Fruit fly (Drosophila melanogaster) whole organism, embryonic: Measurements from ENCODE around the gene Arpc1.

ENCODE experiments used
- BEAF-32 ChIP-seq: fragments of 200-800 bp; sonication (Bioruptor generic); optimal IDR thresholded peaks from 3 replicates; lab custom pipeline; 2017; ENCODE audit warnings: missing biosample characterization, missing genetic modification characterization, mild to moderate bottlenecking, moderate library complexity, missing genetic modification reagents
- Bteb2 ChIP-seq: fragments of 200-800 bp; sonication (Bioruptor generic); optimal IDR thresholded peaks from 2 replicates; lab custom pipeline; 2016; ENCODE audit warnings: missing biosample characterization, missing genetic modification characterization
- CG10321 ChIP-seq: fragments of 200-800 bp; sonication (Bioruptor generic); IDR thresholded peaks from 2 replicates; pipeline ENCODE4 v1.3.6; 2022; ENCODE audit warnings: missing biosample characterization, missing genetic modification characterization
- CG11085 ChIP-seq: fragments of 200-800 bp; sonication (Bioruptor generic); IDR thresholded peaks from 2 replicates; pipeline ENCODE4 v1.3.6; 2022; ENCODE audit warnings: missing biosample characterization, missing genetic modification characterization
- CG11695 ChIP-seq: fragments of 200-800 bp; sonication (Bioruptor generic); IDR thresholded peaks from 3 replicates; pipeline ENCODE4 v1.3.6; 2022; ENCODE audit warnings: missing biosample characterization, missing genetic modification characterization
- CG1233 ChIP-seq: fragments of 200-800 bp; sonication (Bioruptor generic); optimal IDR thresholded peaks from 4 replicates; lab custom pipeline; 2018; ENCODE audit warnings: missing biosample characterization, mild to moderate bottlenecking, missing genetic modification characterization
- CG13296 ChIP-seq: fragments of 200-800 bp; sonication (Bioruptor generic); optimal IDR thresholded peaks from 3 replicates; lab custom pipeline; 2018; ENCODE audit warnings: missing biosample characterization, mild to moderate bottlenecking, missing genetic modification characterization
- CG15073 ChIP-seq: fragments of 200-800 bp; sonication (Bioruptor generic); optimal IDR thresholded peaks from 2 replicates; lab custom pipeline; 2016; ENCODE audit warnings: missing biosample characterization, missing genetic modification characterization
- CG15601 ChIP-seq: fragments of 200-800 bp; sonication (Bioruptor generic); optimal IDR thresholded peaks from 3 replicates; lab custom pipeline; 2019; ENCODE audit warnings: missing biosample characterization, mild to moderate bottlenecking, missing genetic modification characterization, moderate library complexity
- CG16779 ChIP-seq: fragments of 200-800 bp; sonication (Bioruptor generic); IDR thresholded peaks from 2 replicates; pipeline ENCODE4 v1.3.6; 2022; ENCODE audit warnings: missing biosample characterization, missing genetic modification characterization
- CG2678 ChIP-seq: fragments of 200-800 bp; sonication (Bioruptor generic); optimal IDR thresholded peaks from 3 replicates; lab custom pipeline; 2019; ENCODE audit warnings: missing biosample characterization, mild to moderate bottlenecking, missing genetic modification characterization, moderate library complexity
- CG2889 ChIP-seq: fragments of 200-800 bp; sonication (Bioruptor generic); IDR thresholded peaks from 3 replicates; pipeline ENCODE4 v1.3.6; 2022; ENCODE audit warnings: missing biosample characterization, missing genetic modification characterization
- CG30020 ChIP-seq: fragments of 200-800 bp; optimal IDR thresholded peaks from 2 replicates; lab custom pipeline; 2019; ENCODE audit warnings: missing biosample characterization, mild to moderate bottlenecking, missing genetic modification characterization, moderate library complexity
- CG34376 ChIP-seq: fragments of 200-800 bp; sonication (Bioruptor generic); optimal IDR thresholded peaks from 2 replicates; lab custom pipeline; 2018; ENCODE audit warnings: missing biosample characterization, mild to moderate bottlenecking, missing genetic modification characterization
- CG4617 ChIP-seq: fragments of 200-800 bp; sonication (Bioruptor generic); optimal IDR thresholded peaks from 3 replicates; lab custom pipeline; 2016; ENCODE audit warnings: missing biosample characterization, missing genetic modification characterization, borderline replicate concordance
- CG6254 ChIP-seq: fragments of 200-800 bp; sonication (Bioruptor generic); optimal IDR thresholded peaks from 3 replicates; lab custom pipeline; 2017; ENCODE audit warnings: mild to moderate bottlenecking, missing biosample characterization, missing genetic modification reagents, missing genetic modification characterization
- CG7839 ChIP-seq: fragments of 200-800 bp; sonication (Bioruptor generic); optimal IDR thresholded peaks from 3 replicates; lab custom pipeline; 2018; ENCODE audit warnings: missing biosample characterization, mild to moderate bottlenecking, missing genetic modification characterization, moderate library complexity
- CG8944 ChIP-seq: fragments of 200-800 bp; sonication (Bioruptor generic); optimal IDR thresholded peaks from 3 replicates; lab custom pipeline; 2016; ENCODE audit warnings: missing biosample characterization, missing genetic modification characterization
- CG9727 ChIP-seq: fragments of 200-800 bp; sonication (Bioruptor generic); optimal IDR thresholded peaks from 3 replicates; lab custom pipeline; 2017; ENCODE audit warnings: missing biosample characterization, mild to moderate bottlenecking, missing genetic modification characterization
- CG9876 ChIP-seq: fragments of 200-800 bp; sonication (Bioruptor generic); optimal IDR thresholded peaks from 2 replicates; lab custom pipeline; 2016; ENCODE audit warnings: missing biosample characterization, missing genetic modification characterization
- CHES-1-like ChIP-seq: fragments of 200-800 bp; sonication (Bioruptor generic); optimal IDR thresholded peaks from 2 replicates; lab custom pipeline; 2016; ENCODE audit warnings: missing biosample characterization, missing genetic modification characterization
- D ChIP-seq, 2 experiments: fragments of 200-800 bp in 1 of 2; fragments of >200 bp in 1 of 2; sonication (Bioruptor generic) in 1 of 2; optimal IDR thresholded peaks; 2 replicates in 1 of 2; 3 replicates in 1 of 2; lab custom pipeline; 2017; ENCODE audit warnings: mild to moderate bottlenecking in 1 of 2, missing biosample characterization in 1 of 2, missing genetic modification characterization in 1 of 2, missing genetic modification reagents in 1 of 2
- Dref ChIP-seq: fragments of 200-800 bp; sonication (Bioruptor generic); IDR thresholded peaks from 2 replicates; pipeline ENCODE4 v1.3.6; 2022; ENCODE audit warnings: missing biosample characterization, missing genetic modification characterization
- Drgx ChIP-seq: fragments of 200-800 bp; sonication (Bioruptor generic); IDR thresholded peaks from 2 replicates; pipeline ENCODE4 v1.3.6; 2022; ENCODE audit warnings: missing biosample characterization, missing genetic modification characterization
- E2f1 ChIP-seq: fragments of 200-800 bp; sonication (Bioruptor generic); IDR thresholded peaks from 2 replicates; pipeline ENCODE4 v1.3.6; 2022; ENCODE audit warnings: missing biosample characterization, missing genetic modification characterization
- HLH4C ChIP-seq: fragments of 200-800 bp; sonication (Bioruptor generic); IDR thresholded peaks from 3 replicates; pipeline ENCODE4 v1.3.6; 2022; ENCODE audit warnings: missing biosample characterization, missing genetic modification characterization; ENCODE audit not compliant: partially characterized antibody
- Opbp ChIP-seq: fragments of 200-800 bp; sonication (Bioruptor generic); IDR thresholded peaks from 3 replicates; pipeline ENCODE4 v1.3.6; 2022; ENCODE audit warnings: missing biosample characterization, missing genetic modification characterization; ENCODE audit not compliant: partially characterized antibody
- Poxn ChIP-seq: fragments of 200-800 bp; sonication (Bioruptor generic); IDR thresholded peaks from 2 replicates; pipeline ENCODE4 v1.3.6; 2022; ENCODE audit warnings: missing biosample characterization, missing genetic modification characterization
- YL-1 ChIP-seq: fragments of 200-800 bp; sonication (Bioruptor generic); optimal IDR thresholded peaks from 3 replicates; lab custom pipeline; 2017; ENCODE audit warnings: missing biosample characterization, mild to moderate bottlenecking, missing genetic modification characterization
- ac ChIP-seq: fragments of 200-800 bp; sonication (Bioruptor generic); optimal IDR thresholded peaks from 3 replicates; lab custom pipeline; 2017; ENCODE audit warnings: missing biosample characterization, mild to moderate bottlenecking, missing genetic modification characterization
- az2 ChIP-seq: fragments of 200-800 bp; sonication (Bioruptor generic); optimal IDR thresholded peaks from 3 replicates; lab custom pipeline; 2016; ENCODE audit warnings: missing biosample characterization, missing genetic modification characterization
- croc ChIP-seq: fragments of 200-800 bp; sonication (Bioruptor generic); conservative IDR thresholded peaks from 3 replicates; pipeline ENCODE4 v1.3.6; 2022; ENCODE audit warnings: missing biosample characterization, missing genetic modification characterization
- ind ChIP-seq: fragments of 200-800 bp; sonication (Bioruptor generic); optimal IDR thresholded peaks from 3 replicates; lab custom pipeline; 2016; ENCODE audit warnings: missing biosample characterization, missing genetic modification characterization
- jing ChIP-seq: fragments of 200-800 bp; sonication (Bioruptor generic); optimal IDR thresholded peaks from 2 replicates; lab custom pipeline; 2018; ENCODE audit warnings: missing biosample characterization, mild to moderate bottlenecking, missing genetic modification characterization
- jumu ChIP-seq: fragments of 200-800 bp; sonication (Bioruptor generic); optimal IDR thresholded peaks from 3 replicates; lab custom pipeline; 2016; ENCODE audit warnings: missing biosample characterization, missing genetic modification characterization
- kni ChIP-seq: fragments of 200-800 bp; sonication (Bioruptor generic); optimal IDR thresholded peaks from 3 replicates; lab custom pipeline; 2017; ENCODE audit warnings: mild to moderate bottlenecking, missing biosample characterization, missing genetic modification reagents, missing genetic modification characterization
- knrl ChIP-seq: fragments of 200-800 bp; sonication (Bioruptor generic); IDR thresholded peaks from 3 replicates; pipeline ENCODE4 v1.3.6; 2022; ENCODE audit warnings: missing biosample characterization, missing genetic modification characterization; ENCODE audit not compliant: partially characterized antibody
- maf-S ChIP-seq: fragments of 200-800 bp; sonication (Bioruptor generic); optimal IDR thresholded peaks from 2 replicates; lab custom pipeline; 2016; ENCODE audit warnings: missing biosample characterization, missing genetic modification characterization
- nerfin-1 ChIP-seq: fragments of 200-800 bp; sonication (Bioruptor generic); optimal IDR thresholded peaks from 3 replicates; lab custom pipeline; 2019; ENCODE audit warnings: missing biosample characterization, mild to moderate bottlenecking, missing genetic modification characterization, moderate library complexity
- onecut ChIP-seq: fragments of 200-800 bp; sonication (Bioruptor generic); IDR thresholded peaks from 2 replicates; pipeline ENCODE4 v1.3.6; 2022; ENCODE audit warnings: missing biosample characterization, missing genetic modification characterization
- ro ChIP-seq: fragments of 200-800 bp; sonication (Bioruptor generic); IDR thresholded peaks from 2 replicates; pipeline ENCODE4 v1.3.6; 2022; ENCODE audit warnings: missing biosample characterization, missing genetic modification characterization
- sim ChIP-seq: fragments of 200-800 bp; sonication (Bioruptor generic); IDR thresholded peaks from 2 replicates; pipeline ENCODE4 v1.3.6; 2022; ENCODE audit warnings: missing biosample characterization, missing genetic modification characterization
- slp2 ChIP-seq: fragments of 200-800 bp; sonication (Bioruptor generic); optimal IDR thresholded peaks from 2 replicates; lab custom pipeline; 2016; ENCODE audit warnings: missing biosample characterization, missing genetic modification characterization
- ssp ChIP-seq: fragments of 200-800 bp; sonication (Bioruptor generic); IDR thresholded peaks from 2 replicates; pipeline ENCODE4 v1.3.6; 2022; ENCODE audit warnings: missing biosample characterization, missing genetic modification characterization
- tx ChIP-seq: fragments of 200-800 bp; sonication (Bioruptor generic); optimal IDR thresholded peaks from 2 replicates; lab custom pipeline; 2016; ENCODE audit warnings: missing biosample characterization, missing genetic modification characterization
- vnd ChIP-seq: fragments of 200-800 bp; sonication (Bioruptor generic); IDR thresholded peaks from 3 replicates; pipeline ENCODE4 v1.3.6; 2022; ENCODE audit warnings: missing biosample characterization, missing genetic modification characterization; ENCODE audit not compliant: partially characterized antibody
- wor ChIP-seq: fragments of 200-800 bp; sonication (Bioruptor generic); IDR thresholded peaks from 2 replicates; pipeline ENCODE4 v1.3.6; 2022; ENCODE audit warnings: missing biosample characterization, missing genetic modification characterization
- zfh1 ChIP-seq: fragments of 200-800 bp; sonication (Bioruptor generic); IDR thresholded peaks from 3 replicates; pipeline ENCODE4 v1.3.6; 2022; ENCODE audit warnings: missing biosample characterization, missing genetic modification characterization

The Arpc1 gene

DNA sequence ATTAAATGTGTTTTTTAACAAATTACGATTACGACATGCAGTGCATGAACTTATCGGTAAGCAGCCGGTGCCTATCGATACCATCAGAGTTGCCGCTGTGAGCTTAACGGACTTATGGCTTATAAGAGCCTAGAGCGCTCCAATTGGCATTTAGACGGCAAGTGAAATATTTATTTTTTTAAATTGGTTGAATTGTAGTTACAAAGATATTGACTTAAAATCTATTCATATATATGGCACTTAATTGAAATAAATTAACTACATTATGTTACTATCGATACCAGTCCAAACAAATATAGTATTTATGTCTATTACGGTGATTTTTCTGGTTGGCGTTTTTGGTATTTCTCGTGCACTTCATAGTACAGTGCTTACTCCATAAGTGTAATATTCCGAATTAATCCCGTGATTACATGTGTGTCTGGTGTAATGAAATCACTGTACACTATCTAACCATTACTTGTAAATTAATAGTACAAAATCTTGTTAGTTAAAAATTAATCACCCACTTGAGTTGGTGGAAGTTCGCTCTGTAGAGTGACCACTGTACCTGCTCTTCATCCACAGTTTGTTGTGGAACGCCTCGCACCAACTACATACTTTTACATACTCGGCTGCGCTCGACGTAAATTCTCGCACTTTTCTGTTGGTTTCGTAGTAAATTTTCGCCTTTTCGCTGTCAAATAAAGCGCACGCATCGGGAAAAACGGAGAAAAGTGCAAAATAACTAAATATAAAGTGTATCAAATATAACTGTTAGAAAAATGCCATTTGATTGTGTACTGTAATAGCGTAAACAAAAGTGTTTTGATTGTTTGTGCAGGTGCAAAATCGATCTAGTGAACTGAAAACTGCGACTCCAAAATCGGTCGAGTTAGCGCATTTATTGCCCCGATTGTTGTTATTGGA lies 5.7 kb upstream of the Arpc1 start, which contains the start of the genes mRpS23 and CenG1A (continued):
- peak; percentile 99 for TF ChIP-seq YL-1
- peak; percentile 70 for TF ChIP-seq Dref
- TF ChIP-seq kni (GFP tag; lab: Kevin White, UChicago): peak; percentile 94
- peak; percentile 100 for TF ChIP-seq E2f1 (GFP tag; lab: Robert Waterston, UW)
- TF ChIP-seq croc: peak; percentile 100
- peak; percentile 100 for TF ChIP-seq Bteb2 (GFP tag; lab: Kevin White, UChicago)
- peak; percentile 100 for TF ChIP-seq maf-S (GFP tag; lab: Kevin White, UChicago)
- peak; percentile 99 for TF ChIP-seq Poxn (GFP tag; lab: Robert Waterston, UW)
- TF ChIP-seq ssp: peak; percentile 97
- TF ChIP-seq CG11695 (GFP tag; lab: Robert Waterston, UW): peak; percentile 100
- peak; percentile 63 for TF ChIP-seq Opbp (GFP tag; lab: Robert Waterston, UW)
- TF ChIP-seq CG7839 (tag; lab: Kevin White, UChicago): peak; percentile 100
- peak; percentile 94 for TF ChIP-seq CG15073 (GFP tag; lab: Kevin White, UChicago)
- peak; percentile 100 for TF ChIP-seq jing (GFP tag; lab: Kevin White, UChicago)
- TF ChIP-seq CG13296: peak; percentile 100
- TF ChIP-seq nerfin-1 (tag; lab: Kevin White, UChicago): peak; percentile 100
- peak; percentile 99 for TF ChIP-seq CG34376 (GFP tag; lab: Kevin White, UChicago)
- peak; percentile 99 for TF ChIP-seq ac (GFP tag; lab: Kevin White, UChicago)
- peak; percentile 99 for TF ChIP-seq CG11085
- peak; percentile 100 for TF ChIP-seq zfh1 (GFP tag; lab: Robert Waterston, UW)
- TF ChIP-seq sim (GFP tag; lab: Robert Waterston, UW): peak; percentile 100
- peak; percentile 100 for TF ChIP-seq az2 (GFP tag; lab: Kevin White, UChicago)
- peak; percentile 99 for TF ChIP-seq ro (GFP tag; lab: Robert Waterston, UW)
- peak; percentile 100 for TF ChIP-seq ind (GFP tag; lab: Kevin White, UChicago)
- TF ChIP-seq CG4617 (GFP tag; lab: Kevin White, UChicago): peak; percentile 100
- peak; percentile 100 for TF ChIP-seq CG2889 (GFP tag; lab: Robert Waterston, UW)
- peak; percentile 100 for TF ChIP-seq CHES-1-like (GFP tag; lab: Kevin White, UChicago)
- peak; percentile 87 for TF ChIP-seq knrl
- peak; percentile 98 for TF ChIP-seq CG6254 (GFP tag; lab: Kevin White, UChicago)
- peak; percentile 99 for TF ChIP-seq CG15601 (tag; lab: Kevin White, UChicago)
- TF ChIP-seq CG9876 (GFP tag; lab: Kevin White, UChicago): peak; percentile 99
- TF ChIP-seq jumu (GFP tag; lab: Kevin White, UChicago): peak; percentile 100
- TF ChIP-seq Drgx (GFP tag; lab: Robert Waterston, UW): peak; percentile 100
- peak; percentile 100 for TF ChIP-seq CG2678
- TF ChIP-seq HLH4C (GFP tag; lab: Robert Waterston, UW): peak; percentile 85
- TF ChIP-seq onecut (GFP tag; lab: Robert Waterston, UW): peak; percentile 99
- peak; percentile 92 for TF ChIP-seq CG10321 (GFP tag; lab: Robert Waterston, UW)
- peak; percentile 92 for TF ChIP-seq CG30020 (tag; lab: Kevin White, UChicago)
- TF ChIP-seq wor: peak; percentile 100
- TF ChIP-seq vnd: peak; percentile 85
- peak; percentile 100 for TF ChIP-seq CG8944
- TF ChIP-seq D (optimal IDR thresholded peaks at IDR 0.05; lab: Kevin White, UChicago): no peak
- peak; percentile 99 for TF ChIP-seq D (GFP tag; optimal IDR thresholded peaks at IDR 0.05; lab: Kevin White, UChicago)
- peak; percentile 99 for TF ChIP-seq CG9727 (GFP tag; lab: Kevin White, UChicago)
- TF ChIP-seq BEAF-32: peak; percentile 92
- TF ChIP-seq tx (GFP tag; lab: Kevin White, UChicago): peak; percentile 99
- peak; percentile 100 for TF ChIP-seq slp2
- peak; percentile 100 for TF ChIP-seq CG16779
- TF ChIP-seq CG1233 (GFP tag; lab: Kevin White, UChicago): peak; percentile 100
